Fruit fly (Drosophila melanogaster) whole organism, pupa: Measurements from ENCODE around the gene Prat2.

Source experiments
- CG10348 ChIP-seq: fragments of 200-800 bp; sonication (Bioruptor generic); IDR thresholded peaks from 2 replicates; pipeline ENCODE4 v1.3.6; 2022; ENCODE audit warnings: missing biosample characterization, missing genetic modification characterization
- CG12605 ChIP-seq: fragments of 200-800 bp; sonication (Bioruptor generic); IDR thresholded peaks from 2 replicates; pipeline ENCODE4 v1.3.6; 2022; ENCODE audit warnings: missing biosample characterization, missing genetic modification characterization
- CG13204 ChIP-seq: fragments of 200-800 bp; sonication (Bioruptor generic); optimal IDR thresholded peaks from 2 replicates; lab custom pipeline; 2018; ENCODE audit warnings: missing biosample characterization, mild to moderate bottlenecking, missing genetic modification characterization, moderate library complexity
- CG14655 ChIP-seq: fragments of 200-800 bp; sonication (Bioruptor generic); optimal IDR thresholded peaks from 3 replicates; lab custom pipeline; 2017; ENCODE audit warnings: mild to moderate bottlenecking, missing biosample characterization, missing genetic modification reagents, missing genetic modification characterization
- CG15710 ChIP-seq: fragments of 200-800 bp; sonication (Bioruptor generic); optimal IDR thresholded peaks from 2 replicates; lab custom pipeline; 2018; ENCODE audit warnings: missing biosample characterization, mild to moderate bottlenecking, missing genetic modification characterization, moderate library complexity
- CG32121 ChIP-seq: fragments of 200-800 bp; sonication (Bioruptor generic); IDR thresholded peaks from 2 replicates; pipeline ENCODE4 v1.3.6; 2022; ENCODE audit warnings: missing biosample characterization, missing genetic modification characterization
- CG34367 ChIP-seq: fragments of 200-800 bp; sonication (Bioruptor generic); optimal IDR thresholded peaks from 2 replicates; lab custom pipeline; 2018; ENCODE audit warnings: missing biosample characterization, mild to moderate bottlenecking, missing genetic modification characterization
- CG4496 ChIP-seq: fragments of 200-800 bp; sonication (Bioruptor generic); IDR thresholded peaks from 3 replicates; pipeline ENCODE4 v1.3.6; 2022; ENCODE audit warnings: missing biosample characterization, missing genetic modification characterization
- CG8159 ChIP-seq: fragments of 200-800 bp; sonication (Bioruptor generic); optimal IDR thresholded peaks from 3 replicates; lab custom pipeline; 2018; ENCODE audit warnings: missing biosample characterization, mild to moderate bottlenecking, missing genetic modification characterization, moderate library complexity
- CG8301 ChIP-seq: fragments of 200-800 bp; sonication (Bioruptor generic); optimal IDR thresholded peaks from 2 replicates; lab custom pipeline; 2018; ENCODE audit warnings: missing biosample characterization, mild to moderate bottlenecking, missing genetic modification characterization
- CG9948 ChIP-seq: fragments of 200-800 bp; sonication (Bioruptor generic); optimal IDR thresholded peaks from 2 replicates; lab custom pipeline; 2018; ENCODE audit warnings: missing biosample characterization, mild to moderate bottlenecking, missing genetic modification characterization, moderate library complexity
- D1 ChIP-seq: fragments of 200-800 bp; sonication (Bioruptor generic); optimal IDR thresholded peaks from 2 replicates; lab custom pipeline; 2018; ENCODE audit warnings: missing biosample characterization, mild to moderate bottlenecking, missing genetic modification characterization, moderate library complexity
- EcR ChIP-seq: fragments of 200-800 bp; sonication (Bioruptor generic); optimal IDR thresholded peaks from 3 replicates; lab custom pipeline; 2019; ENCODE audit warnings: missing biosample characterization, missing genetic modification characterization, mild to moderate bottlenecking, moderate library complexity, missing genetic modification reagents
- Ets98B ChIP-seq: fragments of 200-800 bp; sonication (Bioruptor generic); IDR thresholded peaks from 2 replicates; pipeline ENCODE4 v1.3.6; 2022; ENCODE audit warnings: missing biosample characterization, missing genetic modification characterization
- Pif1A ChIP-seq: fragments of 200-800 bp; sonication (Bioruptor generic); optimal IDR thresholded peaks from 3 replicates; lab custom pipeline; 2016; ENCODE audit warnings: missing biosample characterization, missing genetic modification characterization
- Pif1B ChIP-seq: fragments of 200-800 bp; sonication (Bioruptor generic); optimal IDR thresholded peaks from 3 replicates; lab custom pipeline; 2016; ENCODE audit warnings: missing biosample characterization, missing genetic modification characterization
- Snoo ChIP-seq: fragments of 200-800 bp; sonication (Bioruptor generic); optimal IDR thresholded peaks from 3 replicates; lab custom pipeline; 2017; ENCODE audit warnings: missing biosample characterization, mild to moderate bottlenecking, missing genetic modification characterization, inconsistent platforms
- fd96Ca ChIP-seq: fragments of 200-800 bp; sonication (Bioruptor generic); IDR thresholded peaks from 3 replicates; pipeline ENCODE4 v1.3.6; 2022; ENCODE audit warnings: missing biosample characterization, missing genetic modification characterization
- gl ChIP-seq: fragments of 200-800 bp; sonication (Bioruptor generic); optimal IDR thresholded peaks from 2 replicates; lab custom pipeline; 2018; ENCODE audit warnings: missing biosample characterization, mild to moderate bottlenecking, missing genetic modification characterization
- rn ChIP-seq: fragments of 200-800 bp; sonication (Bioruptor generic); IDR thresholded peaks from 2 replicates; pipeline ENCODE4 v1.3.6; 2022; ENCODE audit warnings: missing biosample characterization, missing genetic modification characterization

The Prat2 gene

dm6 chr3L:6942831-6943114 lies 28.1 kb upstream of the Prat2 start, which contains the start of gene tow:
TSS of gene tow (plus strand) at chr3L:6942856.
- TF ChIP-seq CG4496 (GFP tag; lab: Robert Waterston, UW): 0 out of 3 replicates have a peak, but pooled peaks have one; percentile 7
- no peak for TF ChIP-seq CG9948 (tag; lab: Kevin White, UChicago)

- no peak for TF ChIP-seq CG10348
- no peak for TF ChIP-seq CG15710 (tag; lab: Kevin White, UChicago)
- no peak for TF ChIP-seq CG8301 (tag; lab: Kevin White, UChicago)
- no peak for TF ChIP-seq gl (tag; lab: Kevin White, UChicago)
Measured at dm6 chr3L:6942103-6942830, 27.6 kb upstream of the Prat2 start.

dm6 chr3L:6934799-6935318 lies 20.2 kb upstream of the Prat2 start:
- TF ChIP-seq Ets98B (GFP tag; lab: Robert Waterston, UW) (peak; percentile 18; the same call in 1 of the 2 replicates), CG12605 (GFP tag; lab: Robert Waterston, UW) (peak; percentile 73), CG10348 (no peak), CG14655 (GFP tag; lab: Kevin White, UChicago) (peak; percentile 9), CG34367 (tag; lab: Kevin White, UChicago) (no peak), CG4496 (GFP tag; lab: Robert Waterston, UW) (peak; percentile 65), fd96Ca (GFP tag; lab: Robert Waterston, UW) (peak; percentile 29; the same call in 1 of the 3 replicates)

- TF ChIP-seq CG8159 (tag; lab: Kevin White, UChicago): no peak
- TF ChIP-seq CG8301 (tag; lab: Kevin White, UChicago): no peak
- no peak for TF ChIP-seq fd96Ca (GFP tag; lab: Robert Waterston, UW)
- TF ChIP-seq Snoo (tag; lab: Kevin White, UChicago): no peak
- TF ChIP-seq Pif1A: no peak
- no peak for TF ChIP-seq CG12605 (GFP tag; lab: Robert Waterston, UW)
- TF ChIP-seq CG10348: no peak
- no peak for TF ChIP-seq CG15710 (tag; lab: Kevin White, UChicago)
Measured at dm6 chr3L:6932626-6933025, 17.9 kb upstream of the Prat2 start, which contains the start of gene CG14820. TSS of gene CG14820 (plus strand) at chr3L:6932926.

dm6 chr3L:6931850-6932249 lies 17.2 kb upstream of the Prat2 start, which contains the start of gene CG45413:
TSS of gene CG45413 (minus strand) at chr3L:6931950.
- TF ChIP-seq gl (tag; lab: Kevin White, UChicago): no peak
- TF ChIP-seq CG13204 (GFP tag; lab: Kevin White, UChicago): no peak
- no peak for TF ChIP-seq CG32121

dm6 chr3L:6925843-6926242 lies 11.2 kb upstream of the Prat2 start:
- peak; percentile 67; the same call in 2 of the 3 replicates for TF ChIP-seq CG4496 (GFP tag; lab: Robert Waterston, UW)
- TF ChIP-seq CG9948 (tag; lab: Kevin White, UChicago): no peak
- TF ChIP-seq Pif1B (GFP tag; lab: Kevin White, UChicago): no peak

- TF ChIP-seq D1 (tag; lab: Kevin White, UChicago): no peak
- no peak for TF ChIP-seq CG13204 (GFP tag; lab: Kevin White, UChicago)
- no peak for TF ChIP-seq Snoo (tag; lab: Kevin White, UChicago)
- TF ChIP-seq EcR: no peak
- no peak for TF ChIP-seq Pif1B (GFP tag; lab: Kevin White, UChicago)
- TF ChIP-seq CG15710 (tag; lab: Kevin White, UChicago): no peak
- TF ChIP-seq CG8301 (tag; lab: Kevin White, UChicago): no peak
- TF ChIP-seq, all 21 proteins: peak for 0
Measured at dm6 chr3L:6919213-6919612, 4.5 kb upstream of the Prat2 start.

- TF ChIP-seq Ets98B (GFP tag; lab: Robert Waterston, UW) (no peak), CG13204 (GFP tag; lab: Kevin White, UChicago) (no peak), CG9948 (tag; lab: Kevin White, UChicago) (no peak), CG32121 (no peak), CG8301 (tag; lab: Kevin White, UChicago) (no peak), D1 (tag; lab: Kevin White, UChicago) (no peak), Pif1B (GFP tag; lab: Kevin White, UChicago) (no peak), gl (tag; lab: Kevin White, UChicago) (no peak), Pif1A (no peak), CG12605 (GFP tag; lab: Robert Waterston, UW) (no peak), CG4496 (GFP tag; lab: Robert Waterston, UW) (no peak), CG34367 (tag; lab: Kevin White, UChicago) (no peak), fd96Ca (GFP tag; lab: Robert Waterston, UW) (no peak), CG8159 (tag; lab: Kevin White, UChicago) (no peak), CG10348 (no peak), EcR (no peak), rn (GFP tag; lab: Robert Waterston, UW) (no peak), Snoo (tag; lab: Kevin White, UChicago) (no peak)
Measured at dm6 chr3L:6913823-6914222, 853 bp downstream of the Prat2 start.
